Worm (Caenorhabditis elegans) whole organism, mixed stage, embryonic: ENCODE measurements around the gene twk-25.

Experiments used
- M03D4.4 ChIP-seq: sonication (generic microtip); optimal IDR thresholded peaks from 2 replicates; lab custom pipeline; 2017; ENCODE audit warnings: mild to moderate bottlenecking, missing genetic modification characterization, missing compliant biosample characterization
- bed-3 ChIP-seq: fragments of 200-800 bp; sonication (Bioruptor generic); optimal IDR thresholded peaks from 3 replicates; lab custom pipeline; 2018; ENCODE audit warnings: mild to moderate bottlenecking, missing genetic modification characterization, moderate library complexity, missing compliant biosample characterization
- blmp-1 ChIP-seq: fragments of 150-350 bp; optimal IDR thresholded peaks from 2 replicates; lab custom pipeline; 2014; ENCODE audit warnings: missing biosample characterization, missing genetic modification characterization
- ceh-39 ChIP-seq: fragments of 150-350 bp; optimal IDR thresholded peaks from 2 replicates; lab custom pipeline; 2014; ENCODE audit warnings: missing biosample characterization, missing genetic modification characterization
- ceh-43 ChIP-seq: fragments of 200-800 bp; sonication (Bioruptor generic); optimal IDR thresholded peaks from 2 replicates; lab custom pipeline; 2018; ENCODE audit warnings: mild to moderate bottlenecking, missing genetic modification characterization, moderate library complexity, missing compliant biosample characterization
- ceh-83 ChIP-seq: fragments of 200-800 bp; sonication (Bioruptor generic); optimal IDR thresholded peaks from 2 replicates; lab custom pipeline; 2018; ENCODE audit warnings: mild to moderate bottlenecking, missing genetic modification characterization, missing compliant biosample characterization
- ces-1 ChIP-seq: fragments of 150-350 bp; optimal IDR thresholded peaks from 2 replicates; lab custom pipeline; 2014; ENCODE audit warnings: missing biosample characterization, missing genetic modification reagents, missing genetic modification characterization
- cnd-1 ChIP-seq: fragments of 200-800 bp; sonication (Bioruptor generic); optimal IDR thresholded peaks from 2 replicates; lab custom pipeline; 2018; ENCODE audit warnings: mild to moderate bottlenecking, missing genetic modification characterization, missing compliant biosample characterization
- drap-1 ChIP-seq: fragments of 200-800 bp; sonication (Bioruptor generic); optimal IDR thresholded peaks from 3 replicates; lab custom pipeline; 2018; ENCODE audit warnings: mild to moderate bottlenecking, missing genetic modification characterization, missing compliant biosample characterization
- elt-1 ChIP-seq: sonication (generic microtip); optimal IDR thresholded peaks from 2 replicates; lab custom pipeline; 2017; ENCODE audit warnings: missing genetic modification characterization, mild to moderate bottlenecking, missing compliant biosample characterization, antibody characterized with exemption, moderate library complexity, borderline replicate concordance; ENCODE audit not compliant: insufficient read depth
- flh-1 ChIP-seq: fragments of 200-800 bp; sonication (Bioruptor generic); optimal IDR thresholded peaks from 2 replicates; lab custom pipeline; 2018; ENCODE audit warnings: mild to moderate bottlenecking, missing genetic modification characterization, moderate library complexity, missing compliant biosample characterization
- ham-2 ChIP-seq: fragments of 200-800 bp; sonication (Bioruptor generic); optimal IDR thresholded peaks from 2 replicates; lab custom pipeline; 2018; ENCODE audit warnings: mild to moderate bottlenecking, missing genetic modification characterization, missing compliant biosample characterization
- hlh-1 ChIP-seq: fragments of 150-350 bp; optimal IDR thresholded peaks from 2 replicates; lab custom pipeline; 2014; ENCODE audit warnings: missing biosample characterization, missing genetic modification reagents, missing genetic modification characterization
- lin-13 ChIP-seq: fragments of 150-350 bp; optimal IDR thresholded peaks from 2 replicates; lab custom pipeline; 2014; ENCODE audit warnings: missing biosample characterization, missing genetic modification characterization
- lin-32 ChIP-seq: fragments of 200-800 bp; sonication (Bioruptor generic); optimal IDR thresholded peaks from 2 replicates; lab custom pipeline; 2018; ENCODE audit warnings: mild to moderate bottlenecking, missing genetic modification characterization, missing compliant biosample characterization
- lsy-2 ChIP-seq: fragments of 150-350 bp; optimal IDR thresholded peaks from 2 replicates; lab custom pipeline; 2014; ENCODE audit warnings: missing biosample characterization, missing genetic modification characterization
- mab-5 ChIP-seq: fragments of 150-350 bp; optimal IDR thresholded peaks from 2 replicates; lab custom pipeline; 2014; ENCODE audit warnings: missing biosample characterization, missing genetic modification characterization
- mep-1 ChIP-seq: fragments of 150-350 bp; optimal IDR thresholded peaks from 2 replicates; lab custom pipeline; 2017; ENCODE audit warnings: missing biosample characterization, missing genetic modification reagents, missing genetic modification characterization, inconsistent platforms
- mls-2 ChIP-seq: sonication (generic microtip); optimal IDR thresholded peaks from 2 replicates; lab custom pipeline; 2016; ENCODE audit warnings: mild to moderate bottlenecking, missing genetic modification characterization, moderate library complexity, missing compliant biosample characterization
- nhr-2 ChIP-seq: fragments of 150-350 bp; optimal IDR thresholded peaks from 2 replicates; lab custom pipeline; 2014; ENCODE audit warnings: missing biosample characterization, missing genetic modification characterization
- nhr-237 ChIP-seq: fragments of 150-350 bp; optimal IDR thresholded peaks from 2 replicates; lab custom pipeline; 2014; ENCODE audit warnings: missing biosample characterization, missing genetic modification characterization
- nhr-28 ChIP-seq: fragments of 150-350 bp; optimal IDR thresholded peaks from 2 replicates; lab custom pipeline; 2014; ENCODE audit warnings: missing biosample characterization, missing genetic modification characterization
- nhr-76 ChIP-seq: sonication (generic microtip); optimal IDR thresholded peaks from 2 replicates; lab custom pipeline; 2017; ENCODE audit warnings: missing biosample characterization, missing genetic modification characterization
- snpc-4 ChIP-seq: fragments of 150-350 bp; optimal IDR thresholded peaks from 2 replicates; lab custom pipeline; 2014; ENCODE audit warnings: missing biosample characterization, missing genetic modification characterization
- tbx-8 ChIP-seq: fragments of 200-800 bp; sonication (Bioruptor generic); optimal IDR thresholded peaks from 2 replicates; lab custom pipeline; 2018; ENCODE audit warnings: mild to moderate bottlenecking, missing genetic modification characterization, moderate library complexity, missing compliant biosample characterization
- unc-120 ChIP-seq: sonication (generic microtip); optimal IDR thresholded peaks from 2 replicates; lab custom pipeline; 2017; ENCODE audit warnings: missing genetic modification characterization, missing compliant biosample characterization; ENCODE audit not compliant: poor library complexity, severe bottlenecking
- unc-39 ChIP-seq: fragments of 150-350 bp; optimal IDR thresholded peaks from 2 replicates; lab custom pipeline; 2014; ENCODE audit warnings: missing biosample characterization, missing genetic modification characterization
- unc-62 ChIP-seq: fragments of 150-350 bp; optimal IDR thresholded peaks from 2 replicates; lab custom pipeline; 2014; ENCODE audit warnings: missing biosample characterization, missing genetic modification reagents, missing genetic modification characterization
- zip-8 ChIP-seq: fragments of 150-350 bp; optimal IDR thresholded peaks from 2 replicates; lab custom pipeline; 2014; ENCODE audit warnings: missing biosample characterization, missing genetic modification characterization
- ztf-11 ChIP-seq: fragments of 150-350 bp; optimal IDR thresholded peaks from 2 replicates; lab custom pipeline; 2014; ENCODE audit warnings: missing biosample characterization, missing genetic modification characterization

The twk-25 gene

DNA sequence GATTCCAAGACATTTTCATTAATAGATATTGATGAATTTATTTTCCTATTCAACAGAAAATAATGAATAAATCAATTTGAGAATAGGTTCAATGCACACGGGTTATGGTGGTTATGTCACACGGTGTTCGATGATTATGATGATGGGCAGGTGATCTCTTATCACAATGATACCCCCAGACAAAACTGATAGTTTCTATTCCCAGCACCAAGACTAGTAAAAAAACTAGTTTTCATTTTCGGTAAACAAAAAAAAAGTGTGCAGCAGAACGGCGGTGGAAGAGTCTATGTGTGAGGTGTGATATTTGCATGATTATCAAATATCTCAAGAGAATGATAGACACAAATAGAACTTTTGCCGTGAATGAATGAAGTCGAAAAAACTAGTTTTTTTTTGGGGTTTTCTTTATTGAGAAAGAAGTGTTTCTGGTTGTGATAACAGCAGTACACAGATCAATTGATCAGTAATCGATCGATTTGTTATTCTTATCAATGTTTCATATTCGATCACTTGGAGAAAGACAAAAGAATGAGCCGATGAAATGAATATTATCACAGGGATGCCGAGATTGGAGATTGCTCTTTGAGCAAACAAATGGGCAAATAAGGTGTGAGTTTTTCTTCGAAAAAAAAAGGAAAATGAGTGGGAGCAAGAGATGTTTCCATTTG lies 16.5 kb upstream of the twk-25 start:
- no peak for TF ChIP-seq lin-32
- no peak for TF ChIP-seq mep-1 (tag; lab: Kevin White, UChicago)
- TF ChIP-seq drap-1 (GFP tag; lab: Kevin White, UChicago) = no peak

- TF ChIP-seq hlh-1 (tag; lab: Kevin White, UChicago) = no peak
- TF ChIP-seq nhr-2 (tag; lab: Kevin White, UChicago) = no peak
- no peak for TF ChIP-seq lsy-2 (tag; lab: Kevin White, UChicago)
- no peak for TF ChIP-seq ceh-39 (tag; lab: Kevin White, UChicago)
- TF ChIP-seq ham-2 (GFP tag; lab: Kevin White, UChicago) = no peak
- TF ChIP-seq flh-1 = no peak
- no peak for TF ChIP-seq unc-120 (tag; lab: Kevin White, UChicago)
Measured at ce11 chrIV:11489077-11489476, 15.4 kb upstream of the twk-25 start.

ce11 chrIV:11489610-11490339 lies 14.7 kb upstream of the twk-25 start:
- TF ChIP-seq lsy-2 (tag; lab: Kevin White, UChicago) (no peak), nhr-2 (tag; lab: Kevin White, UChicago) (no peak), M03D4.4 (tag; lab: Kevin White, UChicago) (no peak), flh-1 (no peak), nhr-76 (tag; lab: Kevin White, UChicago) (no peak), unc-62 (peak; percentile 66), nhr-237 (tag; lab: Kevin White, UChicago) (no peak), drap-1 (GFP tag; lab: Kevin White, UChicago) (no peak), unc-120 (tag; lab: Kevin White, UChicago) (peak; percentile 72), mep-1 (tag; lab: Kevin White, UChicago) (no peak), ceh-43 (GFP tag; lab: Kevin White, UChicago) (no peak), zip-8 (no peak), nhr-28 (no peak), hlh-1 (tag; lab: Kevin White, UChicago) (peak; percentile 47), ceh-83 (GFP tag; lab: Kevin White, UChicago) (no peak), lin-13 (no peak)

ce11 chrIV:11491422-11491821 lies 13.1 kb upstream of the twk-25 start:
- TF ChIP-seq elt-1 (tag; lab: Kevin White, UChicago) (no peak), ham-2 (GFP tag; lab: Kevin White, UChicago) (no peak), ceh-39 (tag; lab: Kevin White, UChicago) (no peak), nhr-237 (tag; lab: Kevin White, UChicago) (no peak), M03D4.4 (tag; lab: Kevin White, UChicago) (no peak), ces-1 (GFP tag; lab: Kevin White, UChicago) (no peak), ceh-43 (GFP tag; lab: Kevin White, UChicago) (no peak), bed-3 (GFP tag; lab: Kevin White, UChicago) (no peak), blmp-1 (tag; lab: Kevin White, UChicago) (no peak), unc-62 (no peak), mab-5 (tag; lab: Kevin White, UChicago) (no peak), snpc-4 (no peak), nhr-76 (tag; lab: Kevin White, UChicago) (no peak), nhr-28 (no peak), drap-1 (GFP tag; lab: Kevin White, UChicago) (no peak), cnd-1 (tag; lab: Kevin White, UChicago) (no peak)

ce11 chrIV:11492345-11492744 lies 12.2 kb upstream of the twk-25 start:
- TF ChIP-seq mep-1 (tag; lab: Kevin White, UChicago) (no peak), ztf-11 (tag; lab: Kevin White, UChicago) (no peak), mls-2 (tag; lab: Kevin White, UChicago) (no peak), ceh-83 (GFP tag; lab: Kevin White, UChicago) (no peak), mab-5 (tag; lab: Kevin White, UChicago) (no peak), bed-3 (GFP tag; lab: Kevin White, UChicago) (no peak), cnd-1 (tag; lab: Kevin White, UChicago) (no peak), ces-1 (GFP tag; lab: Kevin White, UChicago) (no peak), unc-62 (no peak), nhr-2 (tag; lab: Kevin White, UChicago) (no peak), ceh-39 (tag; lab: Kevin White, UChicago) (no peak), tbx-8 (GFP tag; lab: Kevin White, UChicago) (no peak), nhr-237 (tag; lab: Kevin White, UChicago) (no peak), unc-39 (no peak), ham-2 (GFP tag; lab: Kevin White, UChicago) (no peak), ceh-43 (GFP tag; lab: Kevin White, UChicago) (no peak), snpc-4 (no peak), zip-8 (no peak), lsy-2 (tag; lab: Kevin White, UChicago) (no peak)
- TF ChIP-seq, all 35 proteins: peak for 0
